Worm (Caenorhabditis elegans): ENCODE measurements around the gene fbxb-112.

fbxb-112 gene

DNA sequence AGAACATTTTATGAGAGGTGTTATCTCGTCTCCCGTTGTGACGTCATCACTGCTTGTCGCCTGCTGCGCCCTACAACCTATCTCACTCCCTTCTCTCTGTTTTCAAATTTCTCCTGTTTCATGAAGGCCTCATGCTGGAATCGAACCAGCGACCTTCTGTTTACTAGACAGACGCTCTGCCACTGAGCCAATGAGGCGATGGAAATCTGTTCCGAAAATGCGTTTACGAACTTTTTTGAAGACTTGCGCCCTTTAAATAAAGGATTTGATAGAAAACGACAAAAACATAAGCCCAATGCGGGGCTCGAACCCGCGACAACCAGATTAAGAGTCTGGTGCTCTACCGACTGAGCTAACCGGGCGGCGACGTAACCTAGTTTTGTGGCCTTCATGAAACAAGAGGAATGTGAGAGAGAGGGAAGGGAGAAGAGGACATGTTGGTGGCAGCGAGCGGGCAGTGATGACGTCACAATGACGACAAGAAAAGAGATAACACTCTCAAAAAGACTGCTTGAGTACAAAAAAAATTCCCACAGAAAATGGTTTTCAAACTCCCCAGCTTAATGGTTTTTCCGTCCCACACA, 28.2 kb downstream of the fbxb-112 start, which contains the start of gene clec-126:
Gene clec-126, plus strand, starts transcription at position 534 of the 584 bp plus-strand sequence.
- TF ChIP-seq ets-4 (tag; optimal IDR thresholded peaks at IDR 0.05): peak; percentile 5
- TF ChIP-seq lim-6 (tag; optimal IDR thresholded peaks at IDR 0.05): peak; percentile 43
- peak; percentile 9 for TF ChIP-seq elt-4 (tag; optimal IDR thresholded peaks at IDR 0.05)
- TF ChIP-seq hlh-15 (tag; optimal IDR thresholded peaks at IDR 0.05): peak; percentile 37
- no peak for TF ChIP-seq nhr-11 (tag; optimal IDR thresholded peaks at IDR 0.05)
- TF ChIP-seq gmeb-2 (tag; optimal IDR thresholded peaks at IDR 0.05): peak; percentile 52
- TF ChIP-seq pha-2 (tag; optimal IDR thresholded peaks at IDR 0.05): peak; percentile 67
- TF ChIP-seq lin-11 (tag; optimal IDR thresholded peaks at IDR 0.05): peak; percentile 64
- no peak; the same call in 1 of the 2 replicates for TF ChIP-seq sox-2 (GFP tag; IDR thresholded peaks at IDR 0.05)
- peak; percentile 9 for TF ChIP-seq hlh-8 (tag; optimal IDR thresholded peaks at IDR 0.05)
- no peak for TF ChIP-seq pros-1 (tag; optimal IDR thresholded peaks at IDR 0.05)
- TF ChIP-seq pax-1 (tag; optimal IDR thresholded peaks at IDR 0.05): no peak
- peak; percentile 45 for TF ChIP-seq ztf-16 (tag; optimal IDR thresholded peaks at IDR 0.05)
- TF ChIP-seq ceh-31 (tag; optimal IDR thresholded peaks at IDR 0.05): peak; percentile 54
- TF ChIP-seq fax-1 (tag; optimal IDR thresholded peaks at IDR 0.05): peak; percentile 44
- TF ChIP-seq rnt-1 (tag; optimal IDR thresholded peaks at IDR 0.05): peak; percentile 34
- TF ChIP-seq fkh-10 (GFP tag; optimal IDR thresholded peaks at IDR 0.05): no peak
- TF ChIP-seq Y22D7AL.16 (tag; optimal IDR thresholded peaks at IDR 0.05): peak; percentile 46
- TF ChIP-seq ceh-45 (GFP tag; IDR thresholded peaks at IDR 0.05): 0 out of 2 replicates have a peak, but pooled peaks have one; percentile 7
- TF ChIP-seq ahr-1 (tag; optimal IDR thresholded peaks at IDR 0.05): no peak
- peak; percentile 0 for TF ChIP-seq mec-3 (tag; optimal IDR thresholded peaks at IDR 0.05; ENCODE audit: borderline replicate concordance)
- TF ChIP-seq dmd-4 (tag; optimal IDR thresholded peaks at IDR 0.05; ENCODE audit: borderline replicate concordance): peak; percentile 62
- TF ChIP-seq T23F11.4 (GFP tag; optimal IDR thresholded peaks at IDR 0.05): peak; percentile 1
- TF ChIP-seq ceh-9 (tag; optimal IDR thresholded peaks at IDR 0.05): peak; percentile 27
- no peak for TF ChIP-seq ceh-22 (tag; optimal IDR thresholded peaks at IDR 0.05)
- no peak for TF ChIP-seq ama-1 (optimal IDR thresholded peaks at IDR 0.05)
- TF ChIP-seq pat-9 (tag; optimal IDR thresholded peaks at IDR 0.05): peak; percentile 68
- peak; percentile 76 for TF ChIP-seq tbx-2 (tag; optimal IDR thresholded peaks at IDR 0.05)
- peak; percentile 19 for TF ChIP-seq pag-3 (tag; optimal IDR thresholded peaks at IDR 0.05; ENCODE audit: borderline replicate concordance)
- TF ChIP-seq syd-9 (tag; optimal IDR thresholded peaks at IDR 0.05): peak; percentile 53
- TF ChIP-seq sdc-2 (tag; optimal IDR thresholded peaks at IDR 0.05): peak; percentile 57
- TF ChIP-seq C08G9.2 (tag; optimal IDR thresholded peaks at IDR 0.05): peak; percentile 67
- TF ChIP-seq ceh-14 (tag; optimal IDR thresholded peaks at IDR 0.05): peak; percentile 77
- peak; percentile 85 for TF ChIP-seq hlh-6 (tag; optimal IDR thresholded peaks at IDR 0.05)
- TF ChIP-seq unc-55 (GFP tag; optimal IDR thresholded peaks at IDR 0.05): no peak
- TF ChIP-seq unc-3 (GFP tag; conservative IDR thresholded peaks at IDR 0.05): no peak
- TF ChIP-seq unc-3 (tag; optimal IDR thresholded peaks at IDR 0.05): peak; percentile 50
- TF ChIP-seq npax-4 (tag; optimal IDR thresholded peaks at IDR 0.05): peak; percentile 46
- TF ChIP-seq madf-2 (tag; optimal IDR thresholded peaks at IDR 0.05): peak; percentile 77
- peak; percentile 75 for TF ChIP-seq che-1 (tag; optimal IDR thresholded peaks at IDR 0.05)
- peak; percentile 60 for TF ChIP-seq ttx-3 (tag; optimal IDR thresholded peaks at IDR 0.05)
- peak; percentile 58 for TF ChIP-seq odd-2 (tag; optimal IDR thresholded peaks at IDR 0.05)
- TF ChIP-seq ceh-24 (tag; optimal IDR thresholded peaks at IDR 0.05): no peak
- TF ChIP-seq elt-2 (tag; optimal IDR thresholded peaks at IDR 0.05): peak; percentile 93
- TF ChIP-seq nhr-232 (tag; optimal IDR thresholded peaks at IDR 0.05): peak; percentile 72
- TF ChIP-seq hlh-30 (tag; optimal IDR thresholded peaks at IDR 0.05; ENCODE audit: insufficient read depth): peak; percentile 43
- TF ChIP-seq F13H6.1 (tag; optimal IDR thresholded peaks at IDR 0.05): peak; percentile 12
- peak; percentile 65 for TF ChIP-seq zip-5 (tag; optimal IDR thresholded peaks at IDR 0.05)
- TF ChIP-seq tbx-7 (tag; optimal IDR thresholded peaks at IDR 0.05): peak; percentile 59
- peak; percentile 85 for TF ChIP-seq unc-42 (tag; optimal IDR thresholded peaks at IDR 0.05)
- peak; percentile 51 for TF ChIP-seq ceh-34 (tag; optimal IDR thresholded peaks at IDR 0.05)
- TF ChIP-seq ceh-2 (tag; optimal IDR thresholded peaks at IDR 0.05): peak; percentile 67
- TF ChIP-seq pqm-1 (tag; optimal IDR thresholded peaks at IDR 0.05): peak; percentile 80
